Worm (Caenorhabditis elegans): ENCODE measurements around the gene pir-2.

DNA sequence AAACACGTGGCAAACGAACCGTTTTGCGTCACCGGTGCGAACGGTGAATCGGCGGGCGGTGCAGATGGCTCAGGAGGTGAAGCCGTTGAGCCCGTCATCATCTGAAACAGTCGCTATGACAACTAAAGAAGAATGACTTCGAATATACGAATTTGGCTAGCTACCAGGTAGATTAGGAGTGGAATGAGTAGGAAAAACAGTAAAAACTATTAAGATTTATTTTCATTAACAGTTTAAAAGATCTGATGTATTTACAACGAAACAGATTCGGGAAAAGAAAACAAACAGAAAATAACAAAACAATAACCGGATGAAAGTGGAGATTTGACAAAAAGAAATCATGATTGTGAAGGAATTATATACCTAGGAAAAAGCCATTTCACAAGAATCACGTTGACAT lies 10.5 kb upstream of the pir-2 start, which contains the start of gene F54C8.7:
- TF ChIP-seq ama-1 (optimal IDR thresholded peaks at IDR 0.05) (no peak), lin-13 (GFP tag; optimal IDR thresholded peaks at IDR 0.05) (no peak), snpc-4 (tag; optimal IDR thresholded peaks at IDR 0.05) (no peak)

Measured in whole organism, L1 larva.